Fruit fly (Drosophila melanogaster): ENCODE data around the gene WASp.

Gene WASp

dm6 chr3R:28847547-28848316, 15.9 kb upstream of the WASp start:
- peak; percentile 11 for TF ChIP-seq CG8301 (tag; optimal IDR thresholded peaks at IDR 0.05)
- peak; percentile 14 for TF ChIP-seq D1 (tag; optimal IDR thresholded peaks at IDR 0.05)
- peak; percentile 53 for TF ChIP-seq CG14655 (GFP tag; optimal IDR thresholded peaks at IDR 0.05)
- peak; percentile 80 for TF ChIP-seq CG8159 (tag; optimal IDR thresholded peaks at IDR 0.05)
- peak; percentile 66 for TF ChIP-seq CG15710 (tag; optimal IDR thresholded peaks at IDR 0.05)
- TF ChIP-seq fd96Ca (GFP tag; IDR thresholded peaks at IDR 0.05), result no peak
- TF ChIP-seq CG9948 (tag; optimal IDR thresholded peaks at IDR 0.05), result peak; percentile 49
- TF ChIP-seq CG34367 (tag; optimal IDR thresholded peaks at IDR 0.05), result peak; percentile 27
- TF ChIP-seq Pif1B (GFP tag; optimal IDR thresholded peaks at IDR 0.05), result peak; percentile 14
- no peak for TF ChIP-seq CG12605 (GFP tag; IDR thresholded peaks at IDR 0.05)
- peak; percentile 88 for TF ChIP-seq EcR (GFP tag; optimal IDR thresholded peaks at IDR 0.05)
- peak; percentile 53 for TF ChIP-seq CG17806 (tag; optimal IDR thresholded peaks at IDR 0.05)
- TF ChIP-seq CG4496 (GFP tag; IDR thresholded peaks at IDR 0.05), result no peak
- TF ChIP-seq Pif1A (GFP tag; optimal IDR thresholded peaks at IDR 0.05), result peak; percentile 18
- no peak for TF ChIP-seq gl (tag; optimal IDR thresholded peaks at IDR 0.05)
- TF ChIP-seq Snoo (tag; optimal IDR thresholded peaks at IDR 0.05), result peak; percentile 41

dm6 chr3R:28846877-28847529, 15.2 kb upstream of the WASp start:
- peak; percentile 73 for TF ChIP-seq CG8301 (tag; optimal IDR thresholded peaks at IDR 0.05)
- TF ChIP-seq rn (GFP tag; IDR thresholded peaks at IDR 0.05), result peak; percentile 29; the same call in 1 of the 2 replicates
- TF ChIP-seq CG32121 (GFP tag; IDR thresholded peaks at IDR 0.05), result no peak; the same call in 1 of the 2 replicates
- TF ChIP-seq CG12605 (GFP tag; IDR thresholded peaks at IDR 0.05), result peak; percentile 75
- peak; percentile 73 for TF ChIP-seq CG34367 (tag; optimal IDR thresholded peaks at IDR 0.05)
- TF ChIP-seq D1 (tag; optimal IDR thresholded peaks at IDR 0.05), result peak; percentile 15
- TF ChIP-seq CG10348 (GFP tag; IDR thresholded peaks at IDR 0.05), result peak; percentile 41; the same call in 1 of the 2 replicates
- TF ChIP-seq CG9948 (tag; optimal IDR thresholded peaks at IDR 0.05), result peak; percentile 68
- TF ChIP-seq fd96Ca (GFP tag; IDR thresholded peaks at IDR 0.05), result peak; percentile 78
- TF ChIP-seq CG13204 (GFP tag; optimal IDR thresholded peaks at IDR 0.05), result peak; percentile 80
- peak; percentile 77; the same call in 2 of the 3 replicates for TF ChIP-seq CG4496 (GFP tag; IDR thresholded peaks at IDR 0.05)
- TF ChIP-seq gl (tag; optimal IDR thresholded peaks at IDR 0.05), result peak; percentile 94
- peak; percentile 65 for TF ChIP-seq Pif1A (GFP tag; optimal IDR thresholded peaks at IDR 0.05)
- TF ChIP-seq Pif1B (GFP tag; optimal IDR thresholded peaks at IDR 0.05), result peak; percentile 74
- peak; percentile 77 for TF ChIP-seq CG17806 (tag; optimal IDR thresholded peaks at IDR 0.05)
- TF ChIP-seq CG15710 (tag; optimal IDR thresholded peaks at IDR 0.05), result peak; percentile 76
- TF ChIP-seq CG14655 (GFP tag; optimal IDR thresholded peaks at IDR 0.05), result peak; percentile 77
- TF ChIP-seq CG8159 (tag; optimal IDR thresholded peaks at IDR 0.05), result peak; percentile 85
- TF ChIP-seq Ets98B (GFP tag; IDR thresholded peaks at IDR 0.05), result peak; percentile 38; the same call in 1 of the 2 replicates
- TF ChIP-seq EcR (GFP tag; optimal IDR thresholded peaks at IDR 0.05), result peak; percentile 64
- peak; percentile 21 for TF ChIP-seq Snoo (tag; optimal IDR thresholded peaks at IDR 0.05)

DNA sequence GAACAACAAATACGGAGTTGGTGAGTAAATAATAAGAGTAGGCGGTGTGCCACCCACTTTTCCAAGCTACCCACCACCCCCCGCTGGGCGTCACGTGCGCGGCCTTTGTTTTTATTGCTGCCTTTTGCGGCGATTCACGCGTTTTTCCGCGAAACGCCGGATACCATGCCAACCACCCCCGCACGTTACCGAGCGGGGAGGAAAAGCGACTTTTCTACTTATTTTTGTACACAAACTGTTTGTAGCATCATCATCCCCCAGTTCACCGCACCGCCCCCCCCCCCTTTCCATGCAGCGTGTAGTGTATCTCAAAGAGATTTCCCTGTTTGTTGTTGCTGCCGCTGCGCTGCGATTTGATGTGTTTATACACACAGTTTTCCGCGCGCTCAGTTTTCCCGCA, 14.2 kb upstream of the WASp start:
- TF ChIP-seq Snoo (tag; optimal IDR thresholded peaks at IDR 0.05), result no peak

DNA sequence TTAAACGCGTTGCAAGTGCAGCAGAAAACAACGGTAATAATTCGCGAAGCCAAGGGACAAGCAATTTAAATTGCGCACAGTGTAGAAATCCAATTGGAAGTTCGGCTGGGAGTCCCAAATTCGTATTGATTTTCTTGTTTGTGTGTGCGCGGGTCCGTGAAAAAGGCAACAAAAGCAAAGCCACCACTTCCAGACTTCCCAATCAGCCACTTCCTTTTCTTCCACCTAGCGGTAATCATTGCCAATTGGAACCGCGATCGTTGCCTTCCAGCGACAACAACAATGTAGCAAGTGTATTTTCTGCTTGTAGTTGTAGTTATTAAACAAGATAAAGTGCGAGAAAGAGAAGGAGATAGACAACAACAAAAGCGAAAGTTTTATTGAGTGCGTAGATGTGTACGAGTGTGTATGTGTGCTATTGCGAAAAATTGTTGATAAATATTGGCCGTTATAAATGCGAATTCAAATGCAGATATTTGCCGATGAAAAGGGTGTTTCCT, 13.6 kb upstream of the WASp start:
- TF ChIP-seq fd96Ca (GFP tag; IDR thresholded peaks at IDR 0.05) (no peak), CG13204 (GFP tag; optimal IDR thresholded peaks at IDR 0.05) (peak; percentile 52), CG32121 (GFP tag; IDR thresholded peaks at IDR 0.05) (peak; percentile 50), EcR (GFP tag; optimal IDR thresholded peaks at IDR 0.05) (peak; percentile 65), gl (tag; optimal IDR thresholded peaks at IDR 0.05) (no peak), CG9948 (tag; optimal IDR thresholded peaks at IDR 0.05) (no peak)

DNA sequence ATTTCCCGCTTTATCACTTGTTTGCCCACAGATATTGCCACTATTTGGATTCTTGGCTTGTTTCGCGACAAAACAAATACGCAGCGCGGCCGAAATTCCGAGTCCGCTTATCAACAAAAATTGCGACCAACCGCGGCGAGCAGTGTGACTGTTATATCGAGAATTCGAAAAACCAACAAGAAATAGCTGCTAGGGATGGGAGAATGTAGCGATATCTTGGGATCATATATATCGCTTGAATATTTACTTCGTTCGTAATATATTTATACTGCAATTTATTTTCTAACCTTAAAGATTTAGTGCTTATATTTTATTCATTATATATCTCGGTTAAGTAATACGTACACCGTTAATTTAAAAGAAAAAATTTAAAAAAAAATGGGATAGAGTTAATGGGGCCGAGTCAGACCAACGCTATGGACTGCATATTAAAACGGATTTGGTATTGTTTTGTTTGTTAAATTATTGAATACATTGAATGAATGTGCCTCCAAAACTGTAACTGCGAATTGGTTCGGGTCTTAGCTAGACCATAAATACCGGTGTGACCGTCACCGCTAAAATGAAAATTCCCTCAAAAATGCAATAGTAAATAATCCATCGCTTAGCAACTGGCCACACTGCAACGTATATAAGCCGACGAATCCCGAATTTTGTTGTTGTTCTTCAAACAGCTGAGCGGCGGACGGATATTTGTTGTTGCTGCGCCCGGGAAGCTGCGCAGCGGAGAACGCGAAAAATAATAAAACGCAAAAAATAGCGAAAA, 13.0 kb upstream of the WASp start, which contains the start of the genes Apc and spg:
Gene Apc, minus strand, starts transcription at position 138 of the 766 bp plus-strand sequence.
Gene spg, plus strand, starts transcription at position 660 of the 766 bp plus-strand sequence.
- no peak for TF ChIP-seq CG14655 (GFP tag; optimal IDR thresholded peaks at IDR 0.05)
- no peak for TF ChIP-seq CG9948 (tag; optimal IDR thresholded peaks at IDR 0.05)
- TF ChIP-seq fd96Ca (GFP tag; IDR thresholded peaks at IDR 0.05), result peak; percentile 51; the same call in 1 of the 3 replicates
- TF ChIP-seq Pif1B (GFP tag; optimal IDR thresholded peaks at IDR 0.05), result peak; percentile 31
- no peak for TF ChIP-seq CG17806 (tag; optimal IDR thresholded peaks at IDR 0.05)
- TF ChIP-seq Snoo (tag; optimal IDR thresholded peaks at IDR 0.05), result peak; percentile 5
- peak; percentile 69 for TF ChIP-seq Ets98B (GFP tag; IDR thresholded peaks at IDR 0.05)
- no peak for TF ChIP-seq CG15710 (tag; optimal IDR thresholded peaks at IDR 0.05)
- TF ChIP-seq gl (tag; optimal IDR thresholded peaks at IDR 0.05), result no peak
- no peak for TF ChIP-seq CG34367 (tag; optimal IDR thresholded peaks at IDR 0.05)
- TF ChIP-seq Pif1A (GFP tag; optimal IDR thresholded peaks at IDR 0.05), result peak; percentile 53
- TF ChIP-seq CG12605 (GFP tag; IDR thresholded peaks at IDR 0.05), result peak; percentile 45; the same call in 1 of the 2 replicates
- TF ChIP-seq CG13204 (GFP tag; optimal IDR thresholded peaks at IDR 0.05), result no peak
- no peak for TF ChIP-seq CG8301 (tag; optimal IDR thresholded peaks at IDR 0.05)
- no peak for TF ChIP-seq D1 (tag; optimal IDR thresholded peaks at IDR 0.05)

Measured in whole organism, pupa.